Fruit fly (Drosophila melanogaster) whole organism, pupa: ENCODE results near the gene CG42460.

Experiments used
- CG10348 ChIP-seq: fragments of 200-800 bp; sonication (Bioruptor generic); IDR thresholded peaks from 2 replicates; pipeline ENCODE4 v1.3.6; 2022; ENCODE audit warnings: missing biosample characterization, missing genetic modification characterization
- CG12605 ChIP-seq: fragments of 200-800 bp; sonication (Bioruptor generic); IDR thresholded peaks from 2 replicates; pipeline ENCODE4 v1.3.6; 2022; ENCODE audit warnings: missing biosample characterization, missing genetic modification characterization
- CG13204 ChIP-seq: fragments of 200-800 bp; sonication (Bioruptor generic); optimal IDR thresholded peaks from 2 replicates; lab custom pipeline; 2018; ENCODE audit warnings: missing biosample characterization, mild to moderate bottlenecking, missing genetic modification characterization, moderate library complexity
- CG14655 ChIP-seq: fragments of 200-800 bp; sonication (Bioruptor generic); optimal IDR thresholded peaks from 3 replicates; lab custom pipeline; 2017; ENCODE audit warnings: mild to moderate bottlenecking, missing biosample characterization, missing genetic modification reagents, missing genetic modification characterization
- CG15710 ChIP-seq: fragments of 200-800 bp; sonication (Bioruptor generic); optimal IDR thresholded peaks from 2 replicates; lab custom pipeline; 2018; ENCODE audit warnings: missing biosample characterization, mild to moderate bottlenecking, missing genetic modification characterization, moderate library complexity
- CG17806 ChIP-seq: fragments of 200-800 bp; sonication (Bioruptor generic); optimal IDR thresholded peaks from 2 replicates; lab custom pipeline; 2018; ENCODE audit warnings: missing biosample characterization, mild to moderate bottlenecking, missing genetic modification characterization, moderate library complexity
- CG32121 ChIP-seq: fragments of 200-800 bp; sonication (Bioruptor generic); IDR thresholded peaks from 2 replicates; pipeline ENCODE4 v1.3.6; 2022; ENCODE audit warnings: missing biosample characterization, missing genetic modification characterization
- CG34367 ChIP-seq: fragments of 200-800 bp; sonication (Bioruptor generic); optimal IDR thresholded peaks from 2 replicates; lab custom pipeline; 2018; ENCODE audit warnings: missing biosample characterization, mild to moderate bottlenecking, missing genetic modification characterization
- CG4496 ChIP-seq: fragments of 200-800 bp; sonication (Bioruptor generic); IDR thresholded peaks from 3 replicates; pipeline ENCODE4 v1.3.6; 2022; ENCODE audit warnings: missing biosample characterization, missing genetic modification characterization
- CG8159 ChIP-seq: fragments of 200-800 bp; sonication (Bioruptor generic); optimal IDR thresholded peaks from 3 replicates; lab custom pipeline; 2018; ENCODE audit warnings: missing biosample characterization, mild to moderate bottlenecking, missing genetic modification characterization, moderate library complexity
- CG8301 ChIP-seq: fragments of 200-800 bp; sonication (Bioruptor generic); optimal IDR thresholded peaks from 2 replicates; lab custom pipeline; 2018; ENCODE audit warnings: missing biosample characterization, mild to moderate bottlenecking, missing genetic modification characterization
- CG9948 ChIP-seq: fragments of 200-800 bp; sonication (Bioruptor generic); optimal IDR thresholded peaks from 2 replicates; lab custom pipeline; 2018; ENCODE audit warnings: missing biosample characterization, mild to moderate bottlenecking, missing genetic modification characterization, moderate library complexity
- D1 ChIP-seq: fragments of 200-800 bp; sonication (Bioruptor generic); optimal IDR thresholded peaks from 2 replicates; lab custom pipeline; 2018; ENCODE audit warnings: missing biosample characterization, mild to moderate bottlenecking, missing genetic modification characterization, moderate library complexity
- EcR ChIP-seq: fragments of 200-800 bp; sonication (Bioruptor generic); optimal IDR thresholded peaks from 3 replicates; lab custom pipeline; 2019; ENCODE audit warnings: missing biosample characterization, missing genetic modification characterization, mild to moderate bottlenecking, moderate library complexity, missing genetic modification reagents
- Ets98B ChIP-seq: fragments of 200-800 bp; sonication (Bioruptor generic); IDR thresholded peaks from 2 replicates; pipeline ENCODE4 v1.3.6; 2022; ENCODE audit warnings: missing biosample characterization, missing genetic modification characterization
- Pif1A ChIP-seq: fragments of 200-800 bp; sonication (Bioruptor generic); optimal IDR thresholded peaks from 3 replicates; lab custom pipeline; 2016; ENCODE audit warnings: missing biosample characterization, missing genetic modification characterization
- Pif1B ChIP-seq: fragments of 200-800 bp; sonication (Bioruptor generic); optimal IDR thresholded peaks from 3 replicates; lab custom pipeline; 2016; ENCODE audit warnings: missing biosample characterization, missing genetic modification characterization
- Snoo ChIP-seq: fragments of 200-800 bp; sonication (Bioruptor generic); optimal IDR thresholded peaks from 3 replicates; lab custom pipeline; 2017; ENCODE audit warnings: missing biosample characterization, mild to moderate bottlenecking, missing genetic modification characterization, inconsistent platforms
- fd96Ca ChIP-seq: fragments of 200-800 bp; sonication (Bioruptor generic); IDR thresholded peaks from 3 replicates; pipeline ENCODE4 v1.3.6; 2022; ENCODE audit warnings: missing biosample characterization, missing genetic modification characterization
- gl ChIP-seq: fragments of 200-800 bp; sonication (Bioruptor generic); optimal IDR thresholded peaks from 2 replicates; lab custom pipeline; 2018; ENCODE audit warnings: missing biosample characterization, mild to moderate bottlenecking, missing genetic modification characterization
- rn ChIP-seq: fragments of 200-800 bp; sonication (Bioruptor generic); IDR thresholded peaks from 2 replicates; pipeline ENCODE4 v1.3.6; 2022; ENCODE audit warnings: missing biosample characterization, missing genetic modification characterization

The CG42460 gene

dm6 chr2L:3346483-3346839 lies 41.8 kb downstream of the CG42460 start:
- TF ChIP-seq CG15710 (tag; lab: Kevin White, UChicago), result no peak
- TF ChIP-seq CG4496 (GFP tag; lab: Robert Waterston, UW), result no peak
- TF ChIP-seq CG32121 (GFP tag; lab: Robert Waterston, UW), result no peak
- no peak for TF ChIP-seq gl (tag; lab: Kevin White, UChicago)
- no peak for TF ChIP-seq CG12605 (GFP tag; lab: Robert Waterston, UW)
- TF ChIP-seq Ets98B (GFP tag; lab: Robert Waterston, UW), result no peak
- no peak for TF ChIP-seq CG13204 (GFP tag; lab: Kevin White, UChicago)
- TF ChIP-seq CG17806, result no peak
- no peak for TF ChIP-seq Pif1B

dm6 chr2L:3345763-3346482 lies 42.4 kb downstream of the CG42460 start:
- TF ChIP-seq CG15710 (tag; lab: Kevin White, UChicago), result peak; percentile 48
- TF ChIP-seq rn (GFP tag; lab: Robert Waterston, UW), result peak; percentile 76
- TF ChIP-seq CG34367 (tag; lab: Kevin White, UChicago), result peak; percentile 72
- peak; percentile 86 for TF ChIP-seq CG8301 (tag; lab: Kevin White, UChicago)
- TF ChIP-seq fd96Ca (GFP tag; lab: Robert Waterston, UW), result peak; percentile 83
- no peak for TF ChIP-seq D1 (tag; lab: Kevin White, UChicago)
- peak; percentile 99 for TF ChIP-seq EcR (GFP tag; lab: Kevin White, UChicago)
- peak; percentile 85 for TF ChIP-seq CG9948
- TF ChIP-seq CG13204 (GFP tag; lab: Kevin White, UChicago), result peak; percentile 63
- TF ChIP-seq CG4496 (GFP tag; lab: Robert Waterston, UW), result peak; percentile 87
- TF ChIP-seq CG12605 (GFP tag; lab: Robert Waterston, UW), result peak; percentile 61
- TF ChIP-seq CG10348 (GFP tag; lab: Robert Waterston, UW), result no peak
- TF ChIP-seq CG32121 (GFP tag; lab: Robert Waterston, UW), result peak; percentile 78
- peak; percentile 31 for TF ChIP-seq gl (tag; lab: Kevin White, UChicago)
- TF ChIP-seq CG14655 (GFP tag; lab: Kevin White, UChicago), result peak; percentile 89
- TF ChIP-seq CG17806, result peak; percentile 83
- peak; percentile 78 for TF ChIP-seq Snoo
- peak; percentile 83 for TF ChIP-seq Ets98B (GFP tag; lab: Robert Waterston, UW)
- peak; percentile 74 for TF ChIP-seq CG8159 (tag; lab: Kevin White, UChicago)
- TF ChIP-seq Pif1B, result peak; percentile 83
- peak; percentile 89 for TF ChIP-seq Pif1A (GFP tag; lab: Kevin White, UChicago)

- no peak for TF ChIP-seq CG34367 (tag; lab: Kevin White, UChicago)
- no peak for TF ChIP-seq CG8301 (tag; lab: Kevin White, UChicago)
- no peak for TF ChIP-seq rn (GFP tag; lab: Robert Waterston, UW)
- TF ChIP-seq Snoo, result no peak
Measured at dm6 chr2L:3342369-3342768, 45.9 kb downstream of the CG42460 start.

- TF ChIP-seq Pif1B (no peak), fd96Ca (GFP tag; lab: Robert Waterston, UW) (no peak), Ets98B (GFP tag; lab: Robert Waterston, UW) (no peak), CG14655 (GFP tag; lab: Kevin White, UChicago) (peak; percentile 2), CG10348 (GFP tag; lab: Robert Waterston, UW) (no peak), CG8301 (tag; lab: Kevin White, UChicago) (no peak), CG32121 (GFP tag; lab: Robert Waterston, UW) (no peak), Snoo (peak; percentile 87), D1 (tag; lab: Kevin White, UChicago) (no peak), CG17806 (peak; percentile 33), CG15710 (tag; lab: Kevin White, UChicago) (peak; percentile 7), EcR (GFP tag; lab: Kevin White, UChicago) (peak; percentile 52), CG13204 (GFP tag; lab: Kevin White, UChicago) (no peak), CG9948 (peak; percentile 17), CG4496 (GFP tag; lab: Robert Waterston, UW) (no peak)
Measured at dm6 chr2L:3341231-3341935, 46.9 kb downstream of the CG42460 start.

- peak; percentile 57; the same call in 1 of the 3 replicates for TF ChIP-seq fd96Ca (GFP tag; lab: Robert Waterston, UW)
- TF ChIP-seq CG32121 (GFP tag; lab: Robert Waterston, UW), result peak; percentile 63; the same call in 1 of the 2 replicates
- TF ChIP-seq Ets98B (GFP tag; lab: Robert Waterston, UW), result peak; percentile 8
- TF ChIP-seq CG10348 (GFP tag; lab: Robert Waterston, UW), result no peak
- TF ChIP-seq CG4496 (GFP tag; lab: Robert Waterston, UW), result peak; percentile 57
- TF ChIP-seq EcR (GFP tag; lab: Kevin White, UChicago), result peak; percentile 99
- TF ChIP-seq CG13204 (GFP tag; lab: Kevin White, UChicago), result peak; percentile 91
- 0 out of 2 replicates have a peak, but pooled peaks have one; percentile 9 for TF ChIP-seq rn (GFP tag; lab: Robert Waterston, UW)
- TF ChIP-seq Snoo, result no peak
- no peak for TF ChIP-seq CG17806
- TF ChIP-seq CG12605 (GFP tag; lab: Robert Waterston, UW), result peak; percentile 42; the same call in 1 of the 2 replicates
Measured at dm6 chr2L:3339420-3339819, 48.9 kb downstream of the CG42460 start.
